Worm (Caenorhabditis elegans) whole organism, L3 larva: Measurements from ENCODE around the gene B0244.9.

Source experiments
- ceh-16 ChIP-seq: sonication (generic microtip); optimal IDR thresholded peaks from 2 replicates; lab custom pipeline; 2017; ENCODE audit warnings: missing biosample characterization, missing genetic modification characterization
- ceh-9 ChIP-seq: sonication (generic microtip); optimal IDR thresholded peaks from 2 replicates; lab custom pipeline; 2018; ENCODE audit warnings: missing biosample characterization, missing genetic modification characterization
- elt-1 ChIP-seq: fragments of 150-350 bp; optimal IDR thresholded peaks from 2 replicates; lab custom pipeline; 2014; ENCODE audit warnings: missing biosample characterization, missing genetic modification characterization
- elt-2 ChIP-seq: sonication (generic microtip); optimal IDR thresholded peaks from 2 replicates; lab custom pipeline; 2016; ENCODE audit warnings: missing genetic modification reagents, mild to moderate bottlenecking, missing genetic modification characterization, missing compliant biosample characterization
- jun-1 ChIP-seq: fragments of 150-350 bp; optimal IDR thresholded peaks from 2 replicates; lab custom pipeline; 2014; ENCODE audit warnings: missing biosample characterization, missing genetic modification reagents, missing genetic modification characterization
- mml-1 ChIP-seq: fragments of 150-350 bp; sonication (generic microtip); optimal IDR thresholded peaks from 3 replicates; lab custom pipeline; 2014; ENCODE audit warnings: missing biosample characterization, missing genetic modification characterization
- nhr-237 ChIP-seq: fragments of 150-350 bp; optimal IDR thresholded peaks from 2 replicates; lab custom pipeline; 2014; ENCODE audit warnings: missing biosample characterization, missing genetic modification characterization
- nhr-67 ChIP-seq: fragments of 150-350 bp; optimal IDR thresholded peaks from 2 replicates; lab custom pipeline; 2014; ENCODE audit warnings: missing biosample characterization, missing genetic modification characterization
- nhr-76 ChIP-seq: fragments of 150-350 bp; sonication (generic microtip); optimal IDR thresholded peaks from 5 replicates; lab custom pipeline; 2014; ENCODE audit warnings: missing biosample characterization, missing genetic modification characterization
- nhr-77 ChIP-seq: fragments of 150-350 bp; optimal IDR thresholded peaks from 2 replicates; lab custom pipeline; 2014; ENCODE audit warnings: missing biosample characterization, missing genetic modification characterization
- pha-4 ChIP-seq: fragments of 150-350 bp; optimal IDR thresholded peaks from 2 replicates; lab custom pipeline; 2014; ENCODE audit warnings: missing biosample characterization, missing genetic modification reagents, missing genetic modification characterization
- snpc-4 ChIP-seq: fragments of 150-350 bp; optimal IDR thresholded peaks from 2 replicates; lab custom pipeline; 2014; ENCODE audit warnings: missing biosample characterization, missing genetic modification characterization
- tbx-2 ChIP-seq: sonication (generic microtip); optimal IDR thresholded peaks from 2 replicates; lab custom pipeline; 2016; ENCODE audit warnings: mild to moderate bottlenecking, missing genetic modification characterization, missing compliant biosample characterization
- zag-1 ChIP-seq: fragments of 150-350 bp; optimal IDR thresholded peaks from 2 replicates; lab custom pipeline; 2014; ENCODE audit warnings: missing biosample characterization, missing genetic modification characterization

- TF ChIP-seq pha-4 (tag; lab: Kevin White, UChicago) (no peak), elt-1 (tag; lab: Kevin White, UChicago) (no peak), nhr-76 (no peak), ceh-9 (no peak), mml-1 (no peak), zag-1 (tag; lab: Kevin White, UChicago) (no peak), nhr-77 (no peak), snpc-4 (tag; lab: Kevin White, UChicago) (no peak), nhr-237 (tag; lab: Kevin White, UChicago) (no peak), nhr-67 (tag; lab: Kevin White, UChicago) (no peak), elt-2 (tag; lab: Kevin White, UChicago) (no peak), ceh-16 (tag; lab: Kevin White, UChicago) (no peak), jun-1 (no peak), tbx-2 (tag; lab: Kevin White, UChicago) (no peak)
Observed at ce11 chrIII:5730041-5730440, 789 bp downstream of the B0244.9 start.
